Fruit fly (Drosophila melanogaster) whole organism, embryonic: ENCODE results near the gene CG8675.
A peak's percentile ranks its signal among the peaks of the same experiment; 100 is the strongest.

Experiments
- CG10543 ChIP-seq: fragments of 200-800 bp; sonication (Bioruptor generic); optimal IDR thresholded peaks from 3 replicates; lab custom pipeline; 2017; ENCODE audit warnings: missing biosample characterization, mild to moderate bottlenecking, missing genetic modification characterization, moderate library complexity
- CG10565 ChIP-seq: fragments of 200-800 bp; sonication (Bioruptor generic); optimal IDR thresholded peaks from 3 replicates; lab custom pipeline; 2016; ENCODE audit warnings: missing biosample characterization, mild to moderate bottlenecking, missing genetic modification characterization
- CG10979 ChIP-seq: fragments of 200-800 bp; sonication (Bioruptor generic); optimal IDR thresholded peaks from 2 replicates; lab custom pipeline; 2018; ENCODE audit warnings: missing biosample characterization, mild to moderate bottlenecking, missing genetic modification characterization, moderate library complexity
- CG12769 ChIP-seq: fragments of 200-800 bp; sonication (Bioruptor generic); optimal IDR thresholded peaks from 2 replicates; lab custom pipeline; 2019; ENCODE audit warnings: missing biosample characterization, mild to moderate bottlenecking, missing genetic modification characterization, moderate library complexity
- CG13123 ChIP-seq: fragments of 200-800 bp; sonication (Bioruptor generic); optimal IDR thresholded peaks from 2 replicates; lab custom pipeline; 2016; ENCODE audit warnings: missing biosample characterization, missing genetic modification characterization
- CG13894 ChIP-seq: fragments of 200-800 bp; sonication (Bioruptor generic); optimal IDR thresholded peaks from 3 replicates; lab custom pipeline; 2018; ENCODE audit warnings: missing biosample characterization, mild to moderate bottlenecking, missing genetic modification characterization, moderate library complexity
- CG16815 ChIP-seq: fragments of 200-800 bp; sonication (Bioruptor generic); optimal IDR thresholded peaks from 3 replicates; lab custom pipeline; 2017; ENCODE audit warnings: missing biosample characterization, mild to moderate bottlenecking, missing genetic modification characterization
- CG17361 ChIP-seq: fragments of 200-800 bp; sonication (Bioruptor generic); IDR thresholded peaks from 3 replicates; pipeline ENCODE4 v1.3.6; 2022; ENCODE audit warnings: missing biosample characterization, missing genetic modification characterization
- CG17385 ChIP-seq: fragments of 200-800 bp; sonication (Bioruptor generic); optimal IDR thresholded peaks from 3 replicates; lab custom pipeline; 2018; ENCODE audit warnings: missing biosample characterization, mild to moderate bottlenecking, missing genetic modification characterization
- CG17612 ChIP-seq: fragments of 200-800 bp; sonication (Bioruptor generic); IDR thresholded peaks from 2 replicates; pipeline ENCODE4 v1.3.6; 2022; ENCODE audit warnings: missing biosample characterization, missing genetic modification characterization
- CG3995 ChIP-seq: fragments of 200-800 bp; sonication (Bioruptor generic); optimal IDR thresholded peaks from 3 replicates; lab custom pipeline; 2016; ENCODE audit warnings: missing biosample characterization, missing genetic modification characterization
- CG6254 ChIP-seq: fragments of 200-800 bp; sonication (Bioruptor generic); optimal IDR thresholded peaks from 3 replicates; lab custom pipeline; 2017; ENCODE audit warnings: mild to moderate bottlenecking, missing biosample characterization, missing genetic modification reagents, missing genetic modification characterization
- CG6689 ChIP-seq: fragments of 200-800 bp; sonication (Bioruptor generic); IDR thresholded peaks from 2 replicates; pipeline ENCODE4 v1.3.6; 2022; ENCODE audit warnings: missing biosample characterization, missing genetic modification characterization
- CG9609 ChIP-seq: fragments of 200-800 bp; sonication (Bioruptor generic); optimal IDR thresholded peaks from 3 replicates; lab custom pipeline; 2016; ENCODE audit warnings: missing biosample characterization, missing genetic modification characterization
- Ets65A ChIP-seq: fragments of 200-800 bp; sonication (Bioruptor generic); peaks from one replicate; lab custom pipeline; 2016; ENCODE audit warnings: missing biosample characterization, missing genetic modification characterization
- Neu2 ChIP-seq: fragments of 200-800 bp; sonication (Bioruptor generic); optimal IDR thresholded peaks from 3 replicates; lab custom pipeline; 2016; ENCODE audit warnings: missing biosample characterization, missing genetic modification characterization, borderline replicate concordance
- Nf-YB ChIP-seq: fragments of 200-800 bp; sonication (Bioruptor generic); optimal IDR thresholded peaks from 3 replicates; lab custom pipeline; 2019; ENCODE audit warnings: missing biosample characterization, mild to moderate bottlenecking, missing genetic modification characterization, moderate library complexity
- Pdp1 ChIP-seq, 2 experiments: fragments of 200-800 bp; sonication (Bioruptor generic); optimal IDR thresholded peaks; 3 replicates each; lab custom pipeline; 2016; ENCODE audit warnings: missing biosample characterization in 2 of 2, missing genetic modification characterization in 2 of 2, mild to moderate bottlenecking in 1 of 2, moderate library complexity in 1 of 2
- al ChIP-seq: fragments of 200-800 bp; sonication (Bioruptor generic); IDR thresholded peaks from 2 replicates; pipeline ENCODE4 v1.3.6; 2022; ENCODE audit warnings: missing biosample characterization, missing genetic modification characterization
- amos ChIP-seq: fragments of 200-800 bp; sonication (Bioruptor generic); IDR thresholded peaks from 2 replicates; pipeline ENCODE4 v1.3.6; 2022; ENCODE audit warnings: missing biosample characterization, missing genetic modification characterization; ENCODE audit not compliant: partially characterized antibody
- ap ChIP-seq: fragments of 200-800 bp; sonication (Bioruptor generic); IDR thresholded peaks from 2 replicates; pipeline ENCODE4 v1.3.6; 2022; ENCODE audit warnings: missing biosample characterization, missing genetic modification characterization
- bbx ChIP-seq: fragments of 200-800 bp; sonication (Bioruptor generic); IDR thresholded peaks from 2 replicates; pipeline ENCODE4 v1.3.6; 2022; ENCODE audit warnings: missing biosample characterization, missing genetic modification characterization; ENCODE audit not compliant: partially characterized antibody
- br ChIP-seq: fragments of >200 bp; optimal IDR thresholded peaks from 2 replicates; lab custom pipeline; 2017
- croc ChIP-seq: fragments of 200-800 bp; sonication (Bioruptor generic); conservative IDR thresholded peaks from 3 replicates; pipeline ENCODE4 v1.3.6; 2022; ENCODE audit warnings: missing biosample characterization, missing genetic modification characterization
- dan ChIP-seq: fragments of 200-800 bp; sonication (Bioruptor generic); IDR thresholded peaks from 2 replicates; pipeline ENCODE4 v1.3.6; 2022; ENCODE audit warnings: missing biosample characterization, missing genetic modification characterization
- kah ChIP-seq: fragments of 200-800 bp; sonication (Bioruptor generic); optimal IDR thresholded peaks from 2 replicates; lab custom pipeline; 2018; ENCODE audit warnings: missing biosample characterization, mild to moderate bottlenecking, missing genetic modification characterization
- ken ChIP-seq: fragments of 200-800 bp; sonication (Bioruptor generic); IDR thresholded peaks from 3 replicates; pipeline ENCODE4 v1.3.6; 2022; ENCODE audit warnings: missing biosample characterization, missing genetic modification characterization
- kni ChIP-seq: fragments of 200-800 bp; sonication (Bioruptor generic); optimal IDR thresholded peaks from 3 replicates; lab custom pipeline; 2017; ENCODE audit warnings: mild to moderate bottlenecking, missing biosample characterization, missing genetic modification reagents, missing genetic modification characterization
- nerfin-1 ChIP-seq: fragments of 200-800 bp; sonication (Bioruptor generic); optimal IDR thresholded peaks from 3 replicates; lab custom pipeline; 2019; ENCODE audit warnings: missing biosample characterization, mild to moderate bottlenecking, missing genetic modification characterization, moderate library complexity
- odd ChIP-seq: fragments of 200-800 bp; sonication (Bioruptor generic); optimal IDR thresholded peaks from 2 replicates; lab custom pipeline; 2017; ENCODE audit warnings: missing biosample characterization, mild to moderate bottlenecking, missing genetic modification characterization
- sd ChIP-seq: fragments of 200-800 bp; sonication (Bioruptor generic); optimal IDR thresholded peaks from 3 replicates; lab custom pipeline; 2018; ENCODE audit warnings: missing biosample characterization, mild to moderate bottlenecking, missing genetic modification characterization, moderate library complexity
- zfh2 ChIP-seq: fragments of 200-800 bp; sonication (Bioruptor generic); optimal IDR thresholded peaks from 2 replicates; lab custom pipeline; 2016; ENCODE audit warnings: missing biosample characterization, missing genetic modification characterization

Gene CG8675

DNA sequence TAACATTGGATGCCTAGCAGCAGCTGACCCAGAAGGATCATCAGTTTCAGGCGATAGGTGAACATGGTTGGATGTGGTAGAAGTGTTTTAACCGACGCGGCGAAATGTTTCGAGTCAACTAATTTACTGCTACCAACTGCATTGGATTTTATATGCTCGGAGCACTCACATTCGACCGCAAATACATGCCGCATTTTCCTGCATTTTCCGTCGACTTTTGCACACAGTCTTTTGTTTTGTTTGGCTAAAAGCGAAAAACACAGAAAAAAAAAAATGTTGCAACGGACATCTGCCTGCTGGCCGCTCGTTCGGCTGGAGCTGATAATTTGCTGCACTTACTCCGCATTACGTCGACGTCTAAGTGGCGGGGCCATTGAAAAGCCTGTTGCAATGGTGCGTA lies 39.4 kb downstream of the CG8675 start, which contains the start of gene CG12995:
TSS of gene CG12995 (minus strand) at position 101 of the 400 bp plus-strand sequence.
- TF ChIP-seq kni (GFP tag; lab: Kevin White, UChicago), result no peak
- TF ChIP-seq, all 482 proteins: peak for 0

- TF ChIP-seq Pdp1 (GFP tag; optimal IDR thresholded peaks at IDR 0.05; lab: Kevin White, UChicago) (peak in 1 of 2 experiments; percentile 64), CG13894 (tag; lab: Kevin White, UChicago) (peak; percentile 99), Ets65A (GFP tag; lab: Kevin White, UChicago) (peak; percentile 2), amos (no peak)
These were observed 41.3 kb downstream of the CG8675 start, which contains the start of gene CG32563 for dm6 chrX:17207865-17208486. TSS of gene CG32563 (plus strand) at chrX:17208436.

DNA sequence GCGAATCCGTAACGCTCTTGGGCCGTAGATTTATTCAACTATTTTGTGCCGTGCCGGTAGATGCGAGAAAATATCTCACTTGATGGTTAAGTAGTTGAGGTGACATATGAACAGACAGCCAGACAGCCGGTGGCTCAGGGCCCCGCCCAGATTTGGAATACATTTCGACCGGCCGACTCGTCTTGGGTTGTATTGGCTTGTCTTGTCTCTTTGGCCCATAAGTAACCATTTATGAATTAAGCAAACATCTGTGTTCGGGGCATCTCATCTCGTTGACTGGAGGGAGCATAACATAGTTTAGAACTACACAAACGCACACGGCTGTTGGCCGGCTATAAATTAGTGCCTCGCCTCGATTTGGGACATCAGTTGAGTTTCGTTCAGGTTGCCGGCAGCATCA lies 43.3 kb downstream of the CG8675 start, which contains the start of gene CG32564:
TSS of gene CG32564 (plus strand) at position 362 of the 400 bp plus-strand sequence.
- TF ChIP-seq Neu2 (GFP tag; lab: Kevin White, UChicago) (no peak), CG10543 (peak; percentile 29), kah (no peak), odd (no peak), ap (GFP tag; lab: Robert Waterston, UW) (no peak), CG17385 (GFP tag; lab: Kevin White, UChicago) (no peak), bbx (GFP tag; lab: Robert Waterston, UW) (no peak), CG13894 (tag; lab: Kevin White, UChicago) (peak; percentile 94), CG6254 (GFP tag; lab: Kevin White, UChicago) (no peak), CG6689 (GFP tag; lab: Robert Waterston, UW) (no peak), dan (no peak)

- peak; percentile 60 for TF ChIP-seq CG12769 (tag; lab: Kevin White, UChicago)
- no peak for TF ChIP-seq CG3995 (GFP tag; lab: Kevin White, UChicago)
- no peak for TF ChIP-seq CG10565 (GFP tag; lab: Kevin White, UChicago)
- no peak for TF ChIP-seq CG17612 (GFP tag; lab: Robert Waterston, UW)
- peak; percentile 98 for TF ChIP-seq CG13894 (tag; lab: Kevin White, UChicago)
- TF ChIP-seq CG16815 (GFP tag; lab: Kevin White, UChicago), result no peak
- TF ChIP-seq ken, result no peak
- no peak for TF ChIP-seq al (GFP tag; lab: Robert Waterston, UW)
- TF ChIP-seq nerfin-1 (tag; lab: Kevin White, UChicago), result no peak
- no peak for TF ChIP-seq croc (GFP tag; lab: Robert Waterston, UW)
- no peak for TF ChIP-seq CG9609 (GFP tag; lab: Kevin White, UChicago)
- TF ChIP-seq zfh2 (GFP tag; lab: Kevin White, UChicago), result no peak
- TF ChIP-seq Nf-YB (GFP tag; lab: Kevin White, UChicago), result no peak
- no peak for TF ChIP-seq CG13123 (GFP tag; lab: Kevin White, UChicago)
- no peak for TF ChIP-seq CG17361 (GFP tag; lab: Robert Waterston, UW)
- TF ChIP-seq CG10979, result no peak
- TF ChIP-seq sd (tag; lab: Kevin White, UChicago), result peak; percentile 54
- no peak for TF ChIP-seq br (lab: Kevin White, UChicago)
These were observed 44.3 kb downstream of the CG8675 start for dm6 chrX:17205028-17205427.
